Fruit fly (Drosophila melanogaster) whole organism, embryonic: Measurements from ENCODE around the gene CG31249.
A peak's percentile ranks its signal among the peaks of the same experiment; 100 is the strongest.

Experiments
- Atf-2 ChIP-seq: fragments of 200-800 bp; sonication (Bioruptor generic); optimal IDR thresholded peaks from 2 replicates; lab custom pipeline; 2016; ENCODE audit warnings: missing biosample characterization, missing genetic modification characterization
- Awh ChIP-seq: fragments of 200-800 bp; sonication (Bioruptor generic); IDR thresholded peaks from 2 replicates; pipeline ENCODE4, ENCODE4 v1.3.6; 2022; ENCODE audit warnings: missing biosample characterization, missing genetic modification characterization
- B-H1 ChIP-seq: fragments of 200-800 bp; sonication (Bioruptor generic); IDR thresholded peaks from 3 replicates; pipeline ENCODE4 v1.3.6; 2022; ENCODE audit warnings: missing biosample characterization, missing genetic modification characterization
- CG10267 ChIP-seq: fragments of 200-800 bp; sonication (Bioruptor generic); optimal IDR thresholded peaks from 2 replicates; lab custom pipeline; 2018; ENCODE audit warnings: missing biosample characterization, mild to moderate bottlenecking, missing genetic modification characterization, moderate library complexity
- CG10274 ChIP-seq: fragments of 200-800 bp; sonication (Bioruptor generic); optimal IDR thresholded peaks from 3 replicates; lab custom pipeline; 2017; ENCODE audit warnings: missing biosample characterization, mild to moderate bottlenecking, missing genetic modification characterization
- CG11398 ChIP-seq: fragments of 200-800 bp; sonication (Bioruptor generic); optimal IDR thresholded peaks from 2 replicates; lab custom pipeline; 2016; ENCODE audit warnings: missing biosample characterization, missing genetic modification characterization
- CG12769 ChIP-seq: fragments of 200-800 bp; sonication (Bioruptor generic); optimal IDR thresholded peaks from 2 replicates; lab custom pipeline; 2019; ENCODE audit warnings: missing biosample characterization, mild to moderate bottlenecking, missing genetic modification characterization, moderate library complexity
- CG12942 ChIP-seq: fragments of 200-800 bp; sonication (Bioruptor generic); optimal IDR thresholded peaks from 3 replicates; lab custom pipeline; 2016; ENCODE audit warnings: missing biosample characterization, missing genetic modification characterization
- CG1602 ChIP-seq: fragments of 200-800 bp; sonication (Bioruptor generic); optimal IDR thresholded peaks from 3 replicates; lab custom pipeline; 2016; ENCODE audit warnings: missing biosample characterization, missing genetic modification characterization
- CG17612 ChIP-seq: fragments of 200-800 bp; sonication (Bioruptor generic); IDR thresholded peaks from 2 replicates; pipeline ENCODE4 v1.3.6; 2022; ENCODE audit warnings: missing biosample characterization, missing genetic modification characterization
- CG18011 ChIP-seq: fragments of 200-800 bp; sonication (Bioruptor generic); optimal IDR thresholded peaks from 2 replicates; lab custom pipeline; 2017; ENCODE audit warnings: missing biosample characterization, missing genetic modification characterization, mild to moderate bottlenecking, moderate library complexity, missing genotype
- CG18262 ChIP-seq: fragments of 200-800 bp; optimal IDR thresholded peaks from 3 replicates; lab custom pipeline; 2019; ENCODE audit warnings: missing biosample characterization, mild to moderate bottlenecking, missing genetic modification characterization, moderate library complexity
- CG31365 ChIP-seq: fragments of 200-800 bp; sonication (Bioruptor generic); optimal IDR thresholded peaks from 2 replicates; lab custom pipeline; 2018; ENCODE audit warnings: missing biosample characterization, mild to moderate bottlenecking, missing genetic modification characterization
- CG7271 ChIP-seq: fragments of 200-800 bp; sonication (Bioruptor generic); optimal IDR thresholded peaks from 2 replicates; lab custom pipeline; 2018; ENCODE audit warnings: missing biosample characterization, mild to moderate bottlenecking, missing genetic modification characterization, moderate library complexity
- CG7786 ChIP-seq: fragments of 200-800 bp; sonication (Bioruptor generic); optimal IDR thresholded peaks from 2 replicates; lab custom pipeline; 2016; ENCODE audit warnings: missing biosample characterization, missing genetic modification characterization
- CG8281 ChIP-seq: fragments of 200-800 bp; sonication (Bioruptor generic); optimal IDR thresholded peaks from 2 replicates; lab custom pipeline; 2018; ENCODE audit warnings: missing biosample characterization, mild to moderate bottlenecking, missing genetic modification characterization, moderate library complexity
- CG8765 ChIP-seq: fragments of 200-800 bp; sonication (Bioruptor generic); IDR thresholded peaks from 2 replicates; pipeline ENCODE4 v1.3.6; 2022; ENCODE audit warnings: missing biosample characterization, missing genetic modification characterization
- Dek ChIP-seq: fragments of 200-800 bp; sonication (Bioruptor generic); optimal IDR thresholded peaks from 3 replicates; lab custom pipeline; 2019; ENCODE audit warnings: missing biosample characterization, mild to moderate bottlenecking, missing genetic modification characterization, moderate library complexity
- Fer3 ChIP-seq: fragments of 200-800 bp; sonication (Bioruptor generic); optimal IDR thresholded peaks from 2 replicates; lab custom pipeline; 2018; ENCODE audit warnings: missing biosample characterization, mild to moderate bottlenecking, missing genetic modification characterization, moderate library complexity
- GATAe ChIP-seq: fragments of 200-800 bp; sonication (Bioruptor generic); conservative IDR thresholded peaks from 2 replicates; pipeline ENCODE4 v1.3.6; 2022; ENCODE audit warnings: missing biosample characterization, missing genetic modification characterization
- HLH54F ChIP-seq: fragments of 200-800 bp; sonication (Bioruptor generic); optimal IDR thresholded peaks from 3 replicates; lab custom pipeline; 2016; ENCODE audit warnings: missing biosample characterization, missing genetic modification characterization
- MESR4 ChIP-seq: fragments of 200-800 bp; sonication (Bioruptor generic); optimal IDR thresholded peaks from 2 replicates; lab custom pipeline; 2018; ENCODE audit warnings: missing biosample characterization, mild to moderate bottlenecking, missing genetic modification characterization, moderate library complexity
- Neu2 ChIP-seq: fragments of 200-800 bp; sonication (Bioruptor generic); optimal IDR thresholded peaks from 3 replicates; lab custom pipeline; 2016; ENCODE audit warnings: missing biosample characterization, missing genetic modification characterization, borderline replicate concordance
- Nf-YA ChIP-seq: fragments of 200-800 bp; sonication (Bioruptor generic); IDR thresholded peaks from 2 replicates; pipeline ENCODE4 v1.3.6; 2022; ENCODE audit warnings: missing biosample characterization, missing genetic modification characterization
- Poxn ChIP-seq: fragments of 200-800 bp; sonication (Bioruptor generic); IDR thresholded peaks from 2 replicates; pipeline ENCODE4 v1.3.6; 2022; ENCODE audit warnings: missing biosample characterization, missing genetic modification characterization
- Six4 ChIP-seq: fragments of 200-800 bp; sonication (Bioruptor generic); optimal IDR thresholded peaks from 2 replicates; lab custom pipeline; 2016; ENCODE audit warnings: missing biosample characterization, missing genetic modification characterization
- Sry-δ ChIP-seq: fragments of 200-800 bp; sonication (Bioruptor generic); optimal IDR thresholded peaks from 2 replicates; lab custom pipeline; 2016; ENCODE audit warnings: missing biosample characterization, missing genetic modification characterization
- Ssrp ChIP-seq: fragments of 200-800 bp; sonication (Bioruptor generic); optimal IDR thresholded peaks from 2 replicates; lab custom pipeline; 2018; ENCODE audit warnings: missing biosample characterization, mild to moderate bottlenecking, missing genetic modification characterization, moderate library complexity
- Stat92E ChIP-seq, 3 experiments: fragments of >200 bp in 2 of 3; fragments of 200-800 bp in 1 of 3; sonication (Bioruptor generic) in 1 of 3; optimal IDR thresholded peaks; 2 replicates each; lab custom pipeline; 2017 to 2019; ENCODE audit warnings: missing biosample characterization in 3 of 3, missing genetic modification characterization in 3 of 3, mild to moderate bottlenecking in 1 of 3, moderate library complexity in 1 of 3
- Xrp1 ChIP-seq: fragments of 200-800 bp; sonication (Bioruptor generic); IDR thresholded peaks from 2 replicates; pipeline ENCODE4 v1.3.6; 2022; ENCODE audit warnings: missing biosample characterization, missing genetic modification characterization
- ase ChIP-seq: fragments of 200-800 bp; sonication (Bioruptor generic); IDR thresholded peaks from 3 replicates; pipeline ENCODE4 v1.3.6; 2022; ENCODE audit warnings: missing biosample characterization, missing genetic modification characterization
- ash1 ChIP-seq: fragments of 200-800 bp; sonication (Bioruptor generic); optimal IDR thresholded peaks from 2 replicates; lab custom pipeline; 2018; ENCODE audit warnings: missing biosample characterization, mild to moderate bottlenecking, missing genetic modification characterization
- cad ChIP-seq: fragments of >200 bp; optimal IDR thresholded peaks from 2 replicates; lab custom pipeline; 2017; ENCODE audit warnings: missing biosample characterization, missing genetic modification characterization
- cg ChIP-seq: fragments of 200-800 bp; sonication (Bioruptor generic); optimal IDR thresholded peaks from 3 replicates; lab custom pipeline; 2019; ENCODE audit warnings: missing biosample characterization, mild to moderate bottlenecking, missing genetic modification characterization, moderate library complexity
- ftz-f1 ChIP-seq: fragments of 200-800 bp; sonication (Bioruptor generic); optimal IDR thresholded peaks from 2 replicates; lab custom pipeline; 2016; ENCODE audit warnings: missing biosample characterization, missing genetic modification characterization
- grau ChIP-seq: fragments of 200-800 bp; optimal IDR thresholded peaks from 3 replicates; lab custom pipeline; 2019; ENCODE audit warnings: missing biosample characterization, mild to moderate bottlenecking, missing genetic modification characterization, moderate library complexity
- gro ChIP-seq: fragments of 200-800 bp; sonication (Bioruptor generic); optimal IDR thresholded peaks from 2 replicates; lab custom pipeline; 2016; ENCODE audit warnings: missing biosample characterization, missing genetic modification characterization
- ham ChIP-seq: fragments of 200-800 bp; sonication (Bioruptor generic); IDR thresholded peaks from 2 replicates; pipeline ENCODE4 v1.3.6; 2022; ENCODE audit warnings: missing biosample characterization, missing genetic modification characterization
- her ChIP-seq: fragments of 200-800 bp; sonication (Bioruptor generic); optimal IDR thresholded peaks from 2 replicates; lab custom pipeline; 2016; ENCODE audit warnings: missing biosample characterization, missing genetic modification characterization
- insv ChIP-seq, 2 experiments: fragments of 200-800 bp; sonication (Bioruptor generic); optimal IDR thresholded peaks; 3 replicates each; lab custom pipeline; 2016 to 2018; ENCODE audit warnings: missing biosample characterization in 2 of 2, missing genetic modification characterization in 2 of 2
- jumu ChIP-seq: fragments of 200-800 bp; sonication (Bioruptor generic); optimal IDR thresholded peaks from 3 replicates; lab custom pipeline; 2016; ENCODE audit warnings: missing biosample characterization, missing genetic modification characterization
- lola ChIP-seq, 3 experiments: fragments of >200 bp in 2 of 3; fragments of 200-800 bp in 1 of 3; sonication (Bioruptor generic) in 1 of 3; optimal IDR thresholded peaks; 2 replicates each; lab custom pipeline; 2017 to 2019; ENCODE audit warnings: missing biosample characterization in 3 of 3, missing genetic modification characterization in 3 of 3, mild to moderate bottlenecking in 1 of 3, moderate library complexity in 1 of 3
- nom ChIP-seq: fragments of 200-800 bp; sonication (Bioruptor generic); optimal IDR thresholded peaks from 2 replicates; lab custom pipeline; 2017; ENCODE audit warnings: missing biosample characterization, missing genetic modification characterization, mild to moderate bottlenecking, moderate library complexity, missing genetic modification reagents
- salm ChIP-seq: fragments of 200-800 bp; sonication (Bioruptor generic); optimal IDR thresholded peaks from 2 replicates; lab custom pipeline; 2018; ENCODE audit warnings: missing biosample characterization, mild to moderate bottlenecking, missing genetic modification characterization
- sc ChIP-seq, 3 experiments: fragments of >200 bp in 2 of 3; fragments of 200-800 bp in 1 of 3; sonication (Bioruptor generic) in 1 of 3; optimal IDR thresholded peaks; 2 replicates in 2 of 3; 3 replicates in 1 of 3; lab custom pipeline; 2017; ENCODE audit warnings: mild to moderate bottlenecking in 1 of 3, missing biosample characterization in 1 of 3, missing genetic modification characterization in 1 of 3, missing genetic modification reagents in 1 of 3
- stwl ChIP-seq: fragments of 200-800 bp; sonication (Bioruptor generic); optimal IDR thresholded peaks from 3 replicates; lab custom pipeline; 2018; ENCODE audit warnings: missing biosample characterization, mild to moderate bottlenecking, missing genetic modification characterization, moderate library complexity
- tio ChIP-seq: fragments of 200-800 bp; sonication (Bioruptor generic); optimal IDR thresholded peaks from 2 replicates; lab custom pipeline; 2017; ENCODE audit warnings: missing biosample characterization, missing genetic modification characterization, inconsistent platforms
- toy ChIP-seq: fragments of 200-800 bp; sonication (Bioruptor generic); IDR thresholded peaks from 2 replicates; pipeline ENCODE4 v1.3.6; 2022; ENCODE audit warnings: missing biosample characterization, missing genetic modification characterization
- usp ChIP-seq: fragments of >200 bp; optimal IDR thresholded peaks from 2 replicates; lab custom pipeline; 2017; ENCODE audit warnings: missing biosample characterization, missing genetic modification characterization
- vnd ChIP-seq: fragments of 200-800 bp; sonication (Bioruptor generic); IDR thresholded peaks from 3 replicates; pipeline ENCODE4 v1.3.6; 2022; ENCODE audit warnings: missing biosample characterization, missing genetic modification characterization; ENCODE audit not compliant: partially characterized antibody
- vvl ChIP-seq: fragments of 200-800 bp; sonication (Bioruptor generic); IDR thresholded peaks from 2 replicates; pipeline ENCODE4 v1.3.6; 2022; ENCODE audit warnings: missing biosample characterization, missing genetic modification characterization

The CG31249 gene

dm6 chr3R:17655040-17655439, 31.8 kb downstream of the CG31249 start (continued):
- peak; percentile 8 for TF ChIP-seq Neu2 (GFP tag; lab: Kevin White, UChicago)
- TF ChIP-seq jumu (GFP tag; lab: Kevin White, UChicago) = no peak
- TF ChIP-seq Awh = no peak
- peak; percentile 15 for TF ChIP-seq CG31365 (tag; lab: Kevin White, UChicago)
- TF ChIP-seq nom (GFP tag; lab: Kevin White, UChicago) = no peak
- TF ChIP-seq cg (GFP tag; lab: Kevin White, UChicago) = peak; percentile 48
- TF ChIP-seq ham = no peak
- no peak for TF ChIP-seq sc (optimal IDR thresholded peaks at IDR 0.05; lab: Kevin White, UChicago)
- peak; percentile 43 for TF ChIP-seq sc (GFP tag; optimal IDR thresholded peaks at IDR 0.05; lab: Kevin White, UChicago)
- no peak for TF ChIP-seq lola (GFP tag; optimal IDR thresholded peaks at IDR 0.05; lab: Kevin White, UChicago)
- TF ChIP-seq HLH54F (GFP tag; lab: Kevin White, UChicago) = no peak
- TF ChIP-seq stwl = peak; percentile 69
- no peak for TF ChIP-seq MESR4
- TF ChIP-seq CG10274 (GFP tag; lab: Kevin White, UChicago) = no peak
- TF ChIP-seq Atf-2 = no peak
- TF ChIP-seq Six4 (GFP tag; lab: Kevin White, UChicago) = no peak
- TF ChIP-seq CG8765 (GFP tag; lab: Robert Waterston, UW) = no peak
- TF ChIP-seq GATAe (GFP tag; lab: Robert Waterston, UW) = no peak
- no peak for TF ChIP-seq CG8281 (tag; lab: Kevin White, UChicago)
- TF ChIP-seq CG18011 = no peak
- no peak for TF ChIP-seq vnd (GFP tag; lab: Robert Waterston, UW)
- no peak for TF ChIP-seq CG12769 (tag; lab: Kevin White, UChicago)
- TF ChIP-seq CG1602 (GFP tag; lab: Kevin White, UChicago) = no peak
- TF ChIP-seq CG17612 = no peak
- no peak for TF ChIP-seq Nf-YA (GFP tag; lab: Robert Waterston, UW)
- peak; percentile 4 for TF ChIP-seq Fer3 (tag; lab: Kevin White, UChicago)
- 0 out of 2 replicates have a peak, but pooled peaks have one; percentile 20 for TF ChIP-seq vvl
- peak; percentile 5 for TF ChIP-seq CG18262 (tag; lab: Kevin White, UChicago)
- no peak for TF ChIP-seq B-H1 (GFP tag; lab: Robert Waterston, UW)
- TF ChIP-seq CG7786 (GFP tag; lab: Kevin White, UChicago) = no peak
- TF ChIP-seq Xrp1 (GFP tag; lab: Robert Waterston, UW) = no peak
- TF ChIP-seq ftz-f1 (GFP tag; lab: Kevin White, UChicago) = no peak
- TF ChIP-seq salm = peak; percentile 29
- TF ChIP-seq ase (GFP tag; lab: Robert Waterston, UW) = no peak
- no peak for TF ChIP-seq her (GFP tag; lab: Kevin White, UChicago)
- TF ChIP-seq usp (GFP tag; lab: Kevin White, UChicago) = no peak
- TF ChIP-seq Dek (tag; lab: Kevin White, UChicago) = no peak
- TF ChIP-seq CG10267 (tag; lab: Kevin White, UChicago) = peak; percentile 10
- no peak for TF ChIP-seq grau
- peak; percentile 93 for TF ChIP-seq CG7271
- no peak for TF ChIP-seq CG12942
- TF ChIP-seq tio = no peak
- TF ChIP-seq Sry-δ (GFP tag; lab: Kevin White, UChicago) = no peak
- TF ChIP-seq gro (GFP tag; lab: Kevin White, UChicago) = no peak
- no peak for TF ChIP-seq cad (GFP tag; lab: Kevin White, UChicago)
- no peak for TF ChIP-seq Stat92E (GFP tag; optimal IDR thresholded peaks at IDR 0.05; lab: Kevin White, UChicago)
- TF ChIP-seq CG11398 (GFP tag; lab: Kevin White, UChicago) = no peak
- no peak for TF ChIP-seq ash1
- TF ChIP-seq Poxn (GFP tag; lab: Robert Waterston, UW) = no peak
- TF ChIP-seq insv (GFP tag; optimal IDR thresholded peaks at IDR 0.05; lab: Kevin White, UChicago) = no peak
- TF ChIP-seq toy (GFP tag; lab: Robert Waterston, UW) = no peak
- no peak for TF ChIP-seq Ssrp (tag; lab: Kevin White, UChicago)
